Fruit fly (Drosophila melanogaster) whole organism, embryonic: ENCODE measurements around the gene CNMa.
A peak's percentile ranks its signal among the peaks of the same experiment; 100 is the strongest.

Experiments used
- Atf-2 ChIP-seq: fragments of 200-800 bp; sonication (Bioruptor generic); optimal IDR thresholded peaks from 2 replicates; lab custom pipeline; 2016; ENCODE audit warnings: missing biosample characterization, missing genetic modification characterization
- Atf6 ChIP-seq: fragments of 200-800 bp; sonication (Bioruptor generic); IDR thresholded peaks from 2 replicates; pipeline ENCODE4 v1.3.6; 2022; ENCODE audit warnings: missing biosample characterization, missing genetic modification characterization
- B-H2 ChIP-seq: fragments of 200-800 bp; sonication (Bioruptor generic); optimal IDR thresholded peaks from 2 replicates; lab custom pipeline; 2018; ENCODE audit warnings: missing biosample characterization, mild to moderate bottlenecking, missing genetic modification characterization
- CG10979 ChIP-seq: fragments of 200-800 bp; sonication (Bioruptor generic); optimal IDR thresholded peaks from 2 replicates; lab custom pipeline; 2018; ENCODE audit warnings: missing biosample characterization, mild to moderate bottlenecking, missing genetic modification characterization, moderate library complexity
- CG11504 ChIP-seq: fragments of 200-800 bp; sonication (Bioruptor generic); optimal IDR thresholded peaks from 3 replicates; lab custom pipeline; 2019; ENCODE audit warnings: missing biosample characterization, mild to moderate bottlenecking, missing genetic modification characterization, moderate library complexity
- CG11723 ChIP-seq: fragments of 200-800 bp; sonication (Bioruptor generic); optimal IDR thresholded peaks from 2 replicates; lab custom pipeline; 2017; ENCODE audit warnings: missing biosample characterization, mild to moderate bottlenecking, missing genetic modification characterization
- CG13287 ChIP-seq: fragments of 200-800 bp; sonication (Bioruptor generic); IDR thresholded peaks from 2 replicates; pipeline ENCODE4 v1.3.6; 2022; ENCODE audit warnings: missing biosample characterization, missing genetic modification characterization; ENCODE audit not compliant: partially characterized antibody
- CG13624 ChIP-seq: fragments of 200-800 bp; sonication (Bioruptor generic); optimal IDR thresholded peaks from 2 replicates; lab custom pipeline; 2016; ENCODE audit warnings: missing biosample characterization, missing genetic modification characterization
- CG1602 ChIP-seq: fragments of 200-800 bp; sonication (Bioruptor generic); optimal IDR thresholded peaks from 3 replicates; lab custom pipeline; 2016; ENCODE audit warnings: missing biosample characterization, missing genetic modification characterization
- CG17568 ChIP-seq: fragments of 200-800 bp; sonication (Bioruptor generic); optimal IDR thresholded peaks from 2 replicates; lab custom pipeline; 2018; ENCODE audit warnings: missing biosample characterization, mild to moderate bottlenecking, missing genetic modification characterization, moderate library complexity
- CG1832 ChIP-seq: fragments of 200-800 bp; sonication (Bioruptor generic); optimal IDR thresholded peaks from 2 replicates; lab custom pipeline; 2017; ENCODE audit warnings: missing biosample characterization, mild to moderate bottlenecking, missing genetic modification characterization, inconsistent platforms
- CG2712 ChIP-seq: fragments of 200-800 bp; optimal IDR thresholded peaks from 3 replicates; lab custom pipeline; 2019; ENCODE audit warnings: missing biosample characterization, mild to moderate bottlenecking, missing genetic modification characterization, moderate library complexity
- CG33213 ChIP-seq: fragments of 200-800 bp; sonication (Bioruptor generic); optimal IDR thresholded peaks from 3 replicates; lab custom pipeline; 2016; ENCODE audit warnings: missing biosample characterization, missing genetic modification characterization
- CG34224 ChIP-seq: fragments of 200-800 bp; sonication (Bioruptor generic); IDR thresholded peaks from 3 replicates; pipeline ENCODE4 v1.3.6; 2022; ENCODE audit warnings: missing biosample characterization, missing genetic modification characterization; ENCODE audit not compliant: partially characterized antibody
- CG34376 ChIP-seq: fragments of 200-800 bp; sonication (Bioruptor generic); optimal IDR thresholded peaks from 2 replicates; lab custom pipeline; 2018; ENCODE audit warnings: missing biosample characterization, mild to moderate bottlenecking, missing genetic modification characterization
- CG7556 ChIP-seq: fragments of 200-800 bp; sonication (Bioruptor generic); optimal IDR thresholded peaks from 2 replicates; lab custom pipeline; 2017; ENCODE audit warnings: missing biosample characterization, mild to moderate bottlenecking, missing genetic modification characterization
- Chrac-16 ChIP-seq: fragments of 200-800 bp; sonication (Bioruptor generic); optimal IDR thresholded peaks from 3 replicates; lab custom pipeline; 2016; ENCODE audit warnings: missing biosample characterization, missing genetic modification characterization
- CrebB ChIP-seq: fragments of 200-800 bp; sonication (Bioruptor generic); optimal IDR thresholded peaks from 3 replicates; lab custom pipeline; 2018; ENCODE audit warnings: missing biosample characterization, mild to moderate bottlenecking, missing genetic modification characterization
- D ChIP-seq, 2 experiments: fragments of 200-800 bp in 1 of 2; fragments of >200 bp in 1 of 2; sonication (Bioruptor generic) in 1 of 2; optimal IDR thresholded peaks; 2 replicates in 1 of 2; 3 replicates in 1 of 2; lab custom pipeline; 2017; ENCODE audit warnings: mild to moderate bottlenecking in 1 of 2, missing biosample characterization in 1 of 2, missing genetic modification characterization in 1 of 2, missing genetic modification reagents in 1 of 2
- Dek ChIP-seq: fragments of 200-800 bp; sonication (Bioruptor generic); optimal IDR thresholded peaks from 3 replicates; lab custom pipeline; 2019; ENCODE audit warnings: missing biosample characterization, mild to moderate bottlenecking, missing genetic modification characterization, moderate library complexity
- ERR ChIP-seq: fragments of 200-800 bp; sonication (Bioruptor generic); optimal IDR thresholded peaks from 2 replicates; lab custom pipeline; 2016; ENCODE audit warnings: missing biosample characterization, missing genetic modification characterization
- Ets65A ChIP-seq: fragments of 200-800 bp; sonication (Bioruptor generic); peaks from one replicate; lab custom pipeline; 2016; ENCODE audit warnings: missing biosample characterization, missing genetic modification characterization
- Fer2 ChIP-seq: fragments of 200-800 bp; sonication (Bioruptor generic); optimal IDR thresholded peaks from 2 replicates; lab custom pipeline; 2018; ENCODE audit warnings: missing biosample characterization, mild to moderate bottlenecking, missing genetic modification characterization, moderate library complexity
- HLH4C ChIP-seq: fragments of 200-800 bp; sonication (Bioruptor generic); IDR thresholded peaks from 3 replicates; pipeline ENCODE4 v1.3.6; 2022; ENCODE audit warnings: missing biosample characterization, missing genetic modification characterization; ENCODE audit not compliant: partially characterized antibody
- HmgZ ChIP-seq: fragments of 200-800 bp; sonication (Bioruptor generic); optimal IDR thresholded peaks from 2 replicates; lab custom pipeline; 2018; ENCODE audit warnings: missing biosample characterization, mild to moderate bottlenecking, missing genetic modification characterization
- Hmr ChIP-seq: fragments of 200-800 bp; sonication (Bioruptor generic); optimal IDR thresholded peaks from 3 replicates; lab custom pipeline; 2017; ENCODE audit warnings: mild to moderate bottlenecking, missing biosample characterization, missing genetic modification reagents, missing genetic modification characterization
- Lpt ChIP-seq: fragments of >200 bp; optimal IDR thresholded peaks from 2 replicates; lab custom pipeline; 2018; ENCODE audit warnings: missing biosample characterization, missing genetic modification characterization
- Pdp1 ChIP-seq, 2 experiments: fragments of 200-800 bp; sonication (Bioruptor generic); optimal IDR thresholded peaks; 3 replicates each; lab custom pipeline; 2016; ENCODE audit warnings: missing biosample characterization in 2 of 2, missing genetic modification characterization in 2 of 2, mild to moderate bottlenecking in 1 of 2, moderate library complexity in 1 of 2
- Scr ChIP-seq: fragments of 200-800 bp; sonication (Bioruptor generic); IDR thresholded peaks from 2 replicates; pipeline ENCODE4 v1.3.6; 2022; ENCODE audit warnings: missing biosample characterization, missing genetic modification characterization; ENCODE audit not compliant: partially characterized antibody
- Trl ChIP-seq, 3 experiments: fragments of >200 bp in 2 of 3; fragments of 200-800 bp in 1 of 3; sonication (Bioruptor generic) in 1 of 3; optimal IDR thresholded peaks; 2 replicates in 1 of 3; 3 replicates in 2 of 3; lab custom pipeline; 2016 to 2017; ENCODE audit warnings: missing biosample characterization in 1 of 3, missing genetic modification characterization in 1 of 3
- YL-1 ChIP-seq: fragments of 200-800 bp; sonication (Bioruptor generic); optimal IDR thresholded peaks from 3 replicates; lab custom pipeline; 2017; ENCODE audit warnings: missing biosample characterization, mild to moderate bottlenecking, missing genetic modification characterization
- danr ChIP-seq: fragments of 200-800 bp; sonication (Bioruptor generic); IDR thresholded peaks from 2 replicates; pipeline ENCODE4 v1.3.6; 2022; ENCODE audit warnings: missing biosample characterization, missing genetic modification characterization
- fd96Cb ChIP-seq: fragments of 200-800 bp; sonication (Bioruptor generic); optimal IDR thresholded peaks from 2 replicates; lab custom pipeline; 2018; ENCODE audit warnings: missing biosample characterization, mild to moderate bottlenecking, missing genetic modification characterization, moderate library complexity
- gcm2 ChIP-seq: fragments of 200-800 bp; sonication (Bioruptor generic); optimal IDR thresholded peaks from 2 replicates; lab custom pipeline; 2016; ENCODE audit warnings: missing biosample characterization, missing genetic modification characterization
- lola ChIP-seq, 3 experiments: fragments of >200 bp in 2 of 3; fragments of 200-800 bp in 1 of 3; sonication (Bioruptor generic) in 1 of 3; optimal IDR thresholded peaks; 2 replicates each; lab custom pipeline; 2017 to 2019; ENCODE audit warnings: missing biosample characterization in 3 of 3, missing genetic modification characterization in 3 of 3, mild to moderate bottlenecking in 1 of 3, moderate library complexity in 1 of 3
- lov ChIP-seq, 2 experiments: fragments of 200-800 bp in 1 of 2; fragments of >200 bp in 1 of 2; sonication (Bioruptor generic) in 1 of 2; IDR thresholded peaks in 1 of 2; optimal IDR thresholded peaks in 1 of 2; 2 replicates in 1 of 2; 3 replicates in 1 of 2; pipeline versions ENCODE4 v1.3.6 to Lab custom; 2017 to 2022; ENCODE audit warnings: missing biosample characterization in 1 of 2, missing genetic modification characterization in 1 of 2
- luna ChIP-seq: fragments of 200-800 bp; sonication (Bioruptor generic); optimal IDR thresholded peaks from 2 replicates; lab custom pipeline; 2016; ENCODE audit warnings: missing biosample characterization, missing genetic modification characterization
- psq ChIP-seq: fragments of 200-800 bp; sonication (Bioruptor generic); optimal IDR thresholded peaks from 2 replicates; lab custom pipeline; 2017; ENCODE audit warnings: missing biosample characterization, missing genetic modification characterization
- ro ChIP-seq: fragments of 200-800 bp; sonication (Bioruptor generic); IDR thresholded peaks from 2 replicates; pipeline ENCODE4 v1.3.6; 2022; ENCODE audit warnings: missing biosample characterization, missing genetic modification characterization
- salm ChIP-seq: fragments of 200-800 bp; sonication (Bioruptor generic); optimal IDR thresholded peaks from 2 replicates; lab custom pipeline; 2018; ENCODE audit warnings: missing biosample characterization, mild to moderate bottlenecking, missing genetic modification characterization
- scrt ChIP-seq: fragments of 200-800 bp; sonication (Bioruptor generic); optimal IDR thresholded peaks from 2 replicates; lab custom pipeline; 2018; ENCODE audit warnings: missing biosample characterization, mild to moderate bottlenecking, missing genetic modification characterization, moderate library complexity
- sens ChIP-seq: fragments of 200-800 bp; sonication (Bioruptor generic); peaks from one replicate; lab custom pipeline; 2016; ENCODE audit warnings: missing biosample characterization, missing genetic modification characterization
- shn ChIP-seq: fragments of 200-800 bp; sonication (Bioruptor generic); optimal IDR thresholded peaks from 3 replicates; lab custom pipeline; 2016; ENCODE audit warnings: missing biosample characterization, missing genetic modification characterization
- sima ChIP-seq: fragments of 200-800 bp; sonication (Bioruptor generic); optimal IDR thresholded peaks from 2 replicates; lab custom pipeline; 2016; ENCODE audit warnings: missing biosample characterization, missing genetic modification characterization
- slbo ChIP-seq: fragments of 200-800 bp; sonication (Bioruptor generic); IDR thresholded peaks from 2 replicates; pipeline ENCODE4 v1.3.6; 2022; ENCODE audit warnings: missing biosample characterization, missing genetic modification characterization
- wdn ChIP-seq: fragments of 200-800 bp; sonication (Bioruptor generic); IDR thresholded peaks from 2 replicates; pipeline ENCODE4 v1.3.6; 2022; ENCODE audit warnings: missing biosample characterization, missing genetic modification characterization
- yki ChIP-seq: fragments of >200 bp; optimal IDR thresholded peaks from 3 replicates; lab custom pipeline; 2018
- zfh1 ChIP-seq: fragments of 200-800 bp; sonication (Bioruptor generic); IDR thresholded peaks from 3 replicates; pipeline ENCODE4 v1.3.6; 2022; ENCODE audit warnings: missing biosample characterization, missing genetic modification characterization
- zfh2 ChIP-seq: fragments of 200-800 bp; sonication (Bioruptor generic); optimal IDR thresholded peaks from 2 replicates; lab custom pipeline; 2016; ENCODE audit warnings: missing biosample characterization, missing genetic modification characterization

Gene CNMa

dm6 chr3L:1808631-1809030 is 46.8 kb downstream of the CNMa start (continued):
- TF ChIP-seq CG1832 (GFP tag; lab: Kevin White, UChicago) (no peak), shn (GFP tag; lab: Kevin White, UChicago) (peak; percentile 80), zfh2 (GFP tag; lab: Kevin White, UChicago) (peak; percentile 77), Scr (GFP tag; lab: Robert Waterston, UW) (no peak), Trl (optimal IDR thresholded peaks at IDR 0.05; lab: Kevin White, UChicago) (no peak), Trl (GFP tag; optimal IDR thresholded peaks at IDR 0.05; lab: Kevin White, UChicago) (peak; percentile 91), CG17568 (GFP tag; lab: Kevin White, UChicago) (no peak), CG13624 (GFP tag; lab: Kevin White, UChicago) (peak; percentile 92), slbo (GFP tag; lab: Robert Waterston, UW) (peak; percentile 94), salm (tag; lab: Kevin White, UChicago) (peak; percentile 82), gcm2 (GFP tag; lab: Kevin White, UChicago) (peak; percentile 84), CG11504 (tag; lab: Kevin White, UChicago) (peak; percentile 92), Ets65A (GFP tag; lab: Kevin White, UChicago) (peak; percentile 96), ro (GFP tag; lab: Robert Waterston, UW) (peak; percentile 57; the same call in 1 of the 2 replicates), CG13287 (GFP tag; lab: Robert Waterston, UW) (no peak), yki (no peak), luna (GFP tag; lab: Kevin White, UChicago) (peak; percentile 41), psq (peak; percentile 12), CG34376 (GFP tag; lab: Kevin White, UChicago) (peak; percentile 56), Chrac-16 (peak; percentile 87), Hmr (GFP tag; lab: Kevin White, UChicago) (peak; percentile 87), lola (GFP tag; optimal IDR thresholded peaks at IDR 0.05; lab: Kevin White, UChicago) (peak in 1 of 3 experiments; percentile 64), Atf6 (GFP tag; lab: Robert Waterston, UW) (peak; percentile 95), CG7556 (GFP tag; lab: Kevin White, UChicago) (peak; percentile 85), HLH4C (GFP tag; lab: Robert Waterston, UW) (no peak), fd96Cb (tag; lab: Kevin White, UChicago) (peak; percentile 84), Lpt (GFP tag; lab: Kevin White, UChicago) (no peak), CG11723 (GFP tag; lab: Kevin White, UChicago) (no peak), CG1602 (peak; percentile 73), ERR (GFP tag; lab: Kevin White, UChicago) (peak; percentile 81), sima (peak; percentile 68), danr (GFP tag; lab: Robert Waterston, UW) (peak; percentile 85), zfh1 (GFP tag; lab: Robert Waterston, UW) (peak; percentile 92), CG34224 (GFP tag; lab: Robert Waterston, UW) (no peak), scrt (GFP tag; lab: Kevin White, UChicago) (no peak), B-H2 (GFP tag; lab: Kevin White, UChicago) (no peak), wdn (peak; percentile 86), CG10979 (tag; lab: Kevin White, UChicago) (peak; percentile 83), Pdp1 (GFP tag; optimal IDR thresholded peaks at IDR 0.05; lab: Kevin White, UChicago) (peak; percentile 89), CrebB (tag; lab: Kevin White, UChicago) (peak; percentile 88), CG33213 (GFP tag; lab: Kevin White, UChicago) (peak; percentile 87), lov (optimal IDR thresholded peaks at IDR 0.05; lab: Kevin White, UChicago) (no peak), lov (GFP tag; IDR thresholded peaks at IDR 0.05; lab: Robert Waterston, UW) (peak; percentile 91), Fer2 (tag; lab: Kevin White, UChicago) (peak; percentile 63), Dek (peak; percentile 85), YL-1 (peak; percentile 10), D (optimal IDR thresholded peaks at IDR 0.05; lab: Kevin White, UChicago) (no peak), D (GFP tag; optimal IDR thresholded peaks at IDR 0.05; lab: Kevin White, UChicago) (peak; percentile 68), sens (GFP tag; lab: Kevin White, UChicago) (peak; percentile 98), Atf-2 (peak; percentile 71), CG2712 (tag; lab: Kevin White, UChicago) (peak; percentile 89), HmgZ (peak; percentile 87)
